Worm (Caenorhabditis elegans) whole organism, L1 larva: ENCODE data around the gene npr-6.

ENCODE experiments used
- C16A3.4 ChIP-seq: fragments of 150-350 bp; optimal IDR thresholded peaks from 2 replicates; lab custom pipeline; 2014; ENCODE audit warnings: missing biosample characterization, missing genetic modification characterization
- lin-13 ChIP-seq: fragments of 150-350 bp; optimal IDR thresholded peaks from 2 replicates; lab custom pipeline; 2014; ENCODE audit warnings: missing biosample characterization, missing genetic modification reagents, missing genetic modification characterization
- pax-3 ChIP-seq: fragments of 200-800 bp; sonication (Bioruptor generic); optimal IDR thresholded peaks from 2 replicates; lab custom pipeline; 2018; ENCODE audit warnings: mild to moderate bottlenecking, missing genetic modification characterization, moderate library complexity, missing compliant biosample characterization

- TF ChIP-seq lin-13 (GFP tag; lab: Kevin White, UChicago) (no peak), pax-3 (tag; lab: Kevin White, UChicago) (no peak), C16A3.4 (tag; lab: Kevin White, UChicago) (no peak)
Measured at ce11 chrX:10249685-10250084, 35.8 kb downstream of the npr-6 start.
